Worm (Caenorhabditis elegans) whole organism, L4 larva: Measurements from ENCODE around the gene nspc-18.
A peak's percentile ranks its signal among the peaks of the same experiment; 100 is the strongest.

ENCODE experiments used
- D1046.2 ChIP-seq: fragments of 200-800 bp; sonication (Bioruptor generic); IDR thresholded peaks from 2 replicates; pipeline ENCODE4 v1.3.6; 2022; ENCODE audit warnings: missing genetic modification characterization, missing compliant biosample characterization
- F10B5.3 ChIP-seq: sonication (generic microtip); optimal IDR thresholded peaks from 2 replicates; lab custom pipeline; 2016; ENCODE audit warnings: mild to moderate bottlenecking, missing genetic modification characterization, missing compliant biosample characterization
- F26F4.8 ChIP-seq: fragments of 200-800 bp; sonication (Bioruptor generic); conservative IDR thresholded peaks from 2 replicates; pipeline ENCODE4 v1.3.6; 2022; ENCODE audit warnings: missing genetic modification characterization, missing compliant biosample characterization
- F37D6.2 ChIP-seq: sonication (generic microtip); optimal IDR thresholded peaks from 2 replicates; lab custom pipeline; 2016; ENCODE audit warnings: mild to moderate bottlenecking, missing genetic modification characterization, missing compliant biosample characterization
- F49E8.2 ChIP-seq: sonication (generic microtip); optimal IDR thresholded peaks from 2 replicates; lab custom pipeline; 2016; ENCODE audit warnings: missing compliant biosample characterization, mild to moderate bottlenecking, missing genetic modification characterization, borderline replicate concordance
- Y105C5A.15 ChIP-seq: fragments of 200-800 bp; sonication (Bioruptor generic); IDR thresholded peaks from 2 replicates; pipeline ENCODE4 v1.3.6; 2022; ENCODE audit warnings: missing genetic modification characterization, missing compliant biosample characterization
- Y75B8A.6 ChIP-seq: fragments of 200-800 bp; sonication (Bioruptor generic); IDR thresholded peaks from 2 replicates; pipeline ENCODE4 v1.3.6; 2022; ENCODE audit warnings: missing genetic modification reagents, missing genetic modification characterization, missing compliant biosample characterization
- ZK337.2 ChIP-seq: fragments of 200-800 bp; sonication (Bioruptor generic); IDR thresholded peaks from 2 replicates; pipeline ENCODE4 v1.3.6; 2022; ENCODE audit warnings: missing genetic modification reagents, missing genetic modification characterization, missing compliant biosample characterization
- ZK546.5 ChIP-seq, 2 experiments: sonication (generic microtip); optimal IDR thresholded peaks; 2 replicates each; lab custom pipeline; 2017; ENCODE audit warnings: missing biosample characterization in 2 of 2, missing genetic modification characterization in 2 of 2
- arid-1 ChIP-seq: fragments of 200-800 bp; sonication (Bioruptor generic); conservative IDR thresholded peaks from 2 replicates; pipeline ENCODE4 v1.3.6; 2022; ENCODE audit warnings: missing genetic modification reagents, missing genetic modification characterization, missing compliant biosample characterization
- attf-4 ChIP-seq: sonication (generic microtip); optimal IDR thresholded peaks from 3 replicates; lab custom pipeline; 2017; ENCODE audit warnings: missing biosample characterization, missing genetic modification characterization
- ceh-20 ChIP-seq: fragments of 200-800 bp; sonication (Bioruptor generic); IDR thresholded peaks from 2 replicates; pipeline ENCODE4 v1.3.6; 2022; ENCODE audit warnings: missing genetic modification reagents, missing genetic modification characterization, missing compliant biosample characterization
- ceh-32 ChIP-seq: sonication (generic microtip); optimal IDR thresholded peaks from 2 replicates; lab custom pipeline; 2016; ENCODE audit warnings: mild to moderate bottlenecking, missing genetic modification characterization, missing compliant biosample characterization; ENCODE audit not compliant: poor library complexity
- ceh-44 ChIP-seq: fragments of 200-800 bp; sonication (Bioruptor generic); IDR thresholded peaks from 2 replicates; pipeline ENCODE4 v1.3.6; 2022; ENCODE audit warnings: missing genetic modification reagents, missing genetic modification characterization, missing compliant biosample characterization
- ces-1 ChIP-seq: fragments of 150-350 bp; sonication (generic microtip); optimal IDR thresholded peaks from 4 replicates; lab custom pipeline; 2014; ENCODE audit warnings: missing biosample characterization, missing genetic modification reagents, missing genetic modification characterization
- daf-16 ChIP-seq, 3 experiments: sonication (generic microtip); optimal IDR thresholded peaks; 2 replicates each; lab custom pipeline; 2016 to 2017; ENCODE audit warnings: missing genetic modification characterization in 3 of 3, missing genetic modification reagents in 3 of 3, mild to moderate bottlenecking in 2 of 3, missing compliant biosample characterization in 2 of 3, missing biosample characterization in 1 of 3, moderate library complexity in 1 of 3
- dmd-8 ChIP-seq: fragments of 200-800 bp; sonication (Bioruptor generic); IDR thresholded peaks from 2 replicates; pipeline ENCODE4 v1.3.6; 2022; ENCODE audit warnings: missing genetic modification characterization, missing compliant biosample characterization
- duxl-1 ChIP-seq: sonication (generic microtip); optimal IDR thresholded peaks from 2 replicates; lab custom pipeline; 2016; ENCODE audit warnings: mild to moderate bottlenecking, missing genetic modification characterization, moderate library complexity, missing compliant biosample characterization; ENCODE audit not compliant: poor library complexity
- dve-1 ChIP-seq: sonication (generic microtip); optimal IDR thresholded peaks from 2 replicates; lab custom pipeline; 2017; ENCODE audit warnings: antibody characterized with exemption, mild to moderate bottlenecking, missing genetic modification characterization, missing compliant biosample characterization; ENCODE audit not compliant: insufficient read depth
- egl-27 ChIP-seq: sonication (generic microtip); optimal IDR thresholded peaks from 3 replicates; lab custom pipeline; 2017; ENCODE audit warnings: missing biosample characterization, missing genetic modification reagents, missing genetic modification characterization
- egl-43 ChIP-seq: fragments of 200-800 bp; sonication (Bioruptor generic); IDR thresholded peaks from 2 replicates; pipeline ENCODE4 v1.3.6; 2022; ENCODE audit warnings: missing genetic modification reagents, missing genetic modification characterization, missing compliant biosample characterization
- fos-1 ChIP-seq: fragments of 150-350 bp; optimal IDR thresholded peaks from 2 replicates; lab custom pipeline; 2014; ENCODE audit warnings: missing biosample characterization, missing genetic modification characterization
- gei-8 ChIP-seq: fragments of 200-800 bp; sonication (Bioruptor generic); optimal IDR thresholded peaks from 2 replicates; lab custom pipeline; 2018; ENCODE audit warnings: mild to moderate bottlenecking, missing genetic modification characterization, missing compliant biosample characterization
- hlh-30 ChIP-seq: sonication (generic microtip); optimal IDR thresholded peaks from 2 replicates; lab custom pipeline; 2017; ENCODE audit warnings: antibody characterized with exemption, mild to moderate bottlenecking, missing genetic modification characterization, missing compliant biosample characterization; ENCODE audit not compliant: insufficient read depth
- hmg-1.1 ChIP-seq: fragments of 200-800 bp; sonication (Bioruptor generic); IDR thresholded peaks from 2 replicates; pipeline ENCODE4 v1.3.6; 2022; ENCODE audit warnings: missing genetic modification reagents, missing genetic modification characterization, missing compliant biosample characterization
- lin-1 ChIP-seq: fragments of 200-800 bp; sonication (Bioruptor generic); IDR thresholded peaks from 2 replicates; pipeline ENCODE4 v1.3.6; 2022; ENCODE audit warnings: missing genetic modification reagents, missing genetic modification characterization, missing compliant biosample characterization
- lin-13 ChIP-seq: fragments of 150-350 bp; optimal IDR thresholded peaks from 2 replicates; lab custom pipeline; 2014; ENCODE audit warnings: missing biosample characterization, missing genetic modification reagents, missing genetic modification characterization
- lin-15B ChIP-seq: fragments of 150-350 bp; sonication (generic microtip); optimal IDR thresholded peaks from 3 replicates; lab custom pipeline; 2014; ENCODE audit warnings: missing biosample characterization, missing genetic modification characterization
- lin-38 ChIP-seq: fragments of 200-800 bp; sonication (Bioruptor generic); IDR thresholded peaks from 2 replicates; pipeline ENCODE4 v1.3.6; 2022; ENCODE audit warnings: missing genetic modification reagents, missing genetic modification characterization, missing compliant biosample characterization
- lin-39 ChIP-seq: fragments of 150-350 bp; optimal IDR thresholded peaks from 2 replicates; lab custom pipeline; 2014; ENCODE audit warnings: missing biosample characterization, missing genetic modification reagents, missing genetic modification characterization
- lsy-2 ChIP-seq, 2 experiments: fragments of 150-350 bp in 1 of 2; sonication (generic microtip) in 1 of 2; optimal IDR thresholded peaks; 2 replicates each; lab custom pipeline; 2014 to 2017; ENCODE audit warnings: missing biosample characterization in 2 of 2, missing genetic modification characterization in 2 of 2
- madf-5 ChIP-seq, 2 experiments: fragments of 200-800 bp; sonication (Bioruptor generic); IDR thresholded peaks; 2 replicates each; pipeline ENCODE4 v1.3.6; 2022; ENCODE audit warnings: missing compliant biosample characterization in 2 of 2, missing genetic modification characterization in 2 of 2
- mdl-1 ChIP-seq, 2 experiments: fragments of 150-350 bp in 1 of 2; sonication (generic microtip) in 1 of 2; optimal IDR thresholded peaks; 2 replicates each; lab custom pipeline; 2014 to 2017; ENCODE audit warnings: missing biosample characterization in 2 of 2, missing genetic modification characterization in 2 of 2
- mep-1 ChIP-seq: fragments of 150-350 bp; sonication (generic microtip); optimal IDR thresholded peaks from 3 replicates; lab custom pipeline; 2014; ENCODE audit warnings: missing biosample characterization, missing genetic modification characterization
- mxl-2 ChIP-seq: fragments of 200-800 bp; sonication (Bioruptor generic); conservative IDR thresholded peaks from 2 replicates; pipeline ENCODE4 v1.3.6; 2022; ENCODE audit warnings: missing genetic modification reagents, missing genetic modification characterization, missing compliant biosample characterization
- nhr-10 ChIP-seq: fragments of 150-350 bp; optimal IDR thresholded peaks from 2 replicates; lab custom pipeline; 2014; ENCODE audit warnings: missing biosample characterization, missing genetic modification characterization
- nhr-102 ChIP-seq: sonication (generic microtip); optimal IDR thresholded peaks from 2 replicates; lab custom pipeline; 2016; ENCODE audit warnings: mild to moderate bottlenecking, missing genetic modification characterization, moderate library complexity, missing compliant biosample characterization
- nhr-48 ChIP-seq: sonication (generic microtip); optimal IDR thresholded peaks from 2 replicates; lab custom pipeline; 2016; ENCODE audit warnings: mild to moderate bottlenecking, missing genetic modification characterization, missing compliant biosample characterization
- nhr-77 ChIP-seq: fragments of 150-350 bp; optimal IDR thresholded peaks from 2 replicates; lab custom pipeline; 2014; ENCODE audit warnings: missing biosample characterization, missing genetic modification characterization
- rbr-2 ChIP-seq: sonication (generic microtip); optimal IDR thresholded peaks from 2 replicates; lab custom pipeline; 2016; ENCODE audit warnings: missing genotype, missing genetic modification characterization, missing compliant biosample characterization
- set-16 ChIP-seq: fragments of 200-800 bp; sonication (Bioruptor generic); IDR thresholded peaks from 2 replicates; pipeline ENCODE4 v1.3.6; 2022; ENCODE audit warnings: missing genetic modification reagents, missing genetic modification characterization, missing compliant biosample characterization
- snpc-4 ChIP-seq: fragments of 150-350 bp; optimal IDR thresholded peaks from 2 replicates; lab custom pipeline; 2014; ENCODE audit warnings: missing biosample characterization, missing genetic modification characterization
- tag-97 ChIP-seq: fragments of 200-800 bp; sonication (Bioruptor generic); IDR thresholded peaks from 2 replicates; pipeline ENCODE4 v1.3.6; 2022; ENCODE audit warnings: missing genetic modification characterization, missing compliant biosample characterization
- tra-1 ChIP-seq: fragments of 200-800 bp; sonication (Bioruptor generic); IDR thresholded peaks from 2 replicates; pipeline ENCODE4 v1.3.6; 2022; ENCODE audit warnings: missing genetic modification reagents, missing genetic modification characterization, missing compliant biosample characterization
- unc-39 ChIP-seq: sonication (generic microtip); optimal IDR thresholded peaks from 2 replicates; lab custom pipeline; 2017; ENCODE audit warnings: missing biosample characterization, missing genetic modification characterization
- unc-62 ChIP-seq, 3 experiments: fragments of 150-350 bp in 1 of 3; sonication (generic microtip); optimal IDR thresholded peaks in 2 of 3; peaks in 1 of 3; 1 replicate in 1 of 3; 2 replicates in 2 of 3; lab custom pipeline; 2014 to 2017; ENCODE audit warnings: missing biosample characterization in 3 of 3, missing genetic modification characterization in 3 of 3, missing genetic modification reagents in 3 of 3, missing genotype in 1 of 3
- zag-1 ChIP-seq: fragments of 150-350 bp; optimal IDR thresholded peaks from 2 replicates; lab custom pipeline; 2014; ENCODE audit warnings: missing biosample characterization, missing genetic modification characterization
- zfp-3 ChIP-seq: fragments of 200-800 bp; sonication (Bioruptor generic); conservative IDR thresholded peaks from 2 replicates; pipeline ENCODE4 v1.3.6; 2022; ENCODE audit warnings: missing genetic modification reagents, missing genetic modification characterization, missing compliant biosample characterization

Gene nspc-18

DNA sequence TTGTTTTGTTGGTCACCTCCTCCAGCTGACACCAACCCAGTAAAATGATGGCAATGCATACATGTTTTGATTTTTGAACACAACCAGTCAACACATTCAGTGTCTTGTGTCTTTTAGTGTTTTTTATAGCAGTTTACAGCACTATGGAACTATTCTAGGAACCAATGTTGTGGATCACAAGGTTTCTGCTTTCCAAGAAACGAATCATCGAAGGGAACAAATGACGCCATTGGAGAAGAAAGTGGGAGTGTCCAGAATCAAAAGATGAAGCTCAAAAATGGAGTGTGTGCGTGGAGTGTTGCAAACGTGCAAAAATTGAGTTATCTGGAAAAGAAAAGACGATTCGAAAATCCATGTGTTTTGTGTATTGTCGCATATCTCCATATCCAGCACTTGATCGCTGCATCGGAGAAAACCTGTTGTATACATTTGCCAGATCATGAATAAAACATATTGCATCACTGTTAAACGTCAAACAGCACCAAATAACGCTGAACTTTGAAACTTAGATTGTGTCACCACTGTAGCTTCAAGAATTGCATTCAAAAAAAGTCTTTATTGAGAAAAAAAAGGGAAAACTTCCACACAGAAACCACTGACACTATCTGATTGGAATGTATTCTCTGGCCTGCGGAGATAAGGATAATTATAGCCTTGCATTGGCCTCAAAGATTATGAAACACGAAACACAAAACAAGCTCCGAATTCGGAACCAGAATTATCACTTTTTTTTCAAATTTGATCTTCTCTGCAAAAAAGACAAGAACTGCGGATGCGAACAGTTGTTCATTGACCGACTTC is 35.0 kb upstream of the nspc-18 start:
- peak; percentile 66; the same call in 1 of the 2 replicates for TF ChIP-seq egl-43
- no peak for TF ChIP-seq F26F4.8
- TF ChIP-seq nhr-77: peak; percentile 61
- no peak for TF ChIP-seq D1046.2 (GFP tag; lab: Robert Waterston, UW)
- peak in 1 of 2 experiments; percentile 77 for TF ChIP-seq lsy-2 (tag; optimal IDR thresholded peaks at IDR 0.05; lab: Kevin White, UChicago)
- TF ChIP-seq snpc-4 (tag; lab: Kevin White, UChicago): no peak
- TF ChIP-seq Y75B8A.6 (GFP tag; lab: Robert Waterston, UW): no peak
- TF ChIP-seq nhr-48 (tag; lab: Kevin White, UChicago): peak; percentile 90
- no peak for TF ChIP-seq zfp-3 (GFP tag; lab: Robert Waterston, UW)
- peak; percentile 78 for TF ChIP-seq hlh-30 (tag; lab: Kevin White, UChicago)
- TF ChIP-seq lin-38 (GFP tag; lab: Robert Waterston, UW): no peak
- TF ChIP-seq mxl-2 (GFP tag; lab: Robert Waterston, UW): peak; percentile 36; the same call in 1 of the 2 replicates
- TF ChIP-seq tra-1 (GFP tag; lab: Robert Waterston, UW): 0 out of 2 replicates have a peak, but pooled peaks have one; percentile 52
- TF ChIP-seq unc-62 (GFP tag; optimal IDR thresholded peaks at IDR 0.05 in 1 of 2; lab: Kevin White, UChicago): peak in 1 of 2 experiments; percentile 23
- no peak for TF ChIP-seq unc-62 (tag; optimal IDR thresholded peaks at IDR 0.05; lab: Kevin White, UChicago)
- TF ChIP-seq rbr-2 (tag; lab: Kevin White, UChicago): no peak
- no peak for TF ChIP-seq duxl-1 (tag; lab: Kevin White, UChicago)
- no peak for TF ChIP-seq arid-1
- TF ChIP-seq F10B5.3 (tag; lab: Kevin White, UChicago): no peak
- TF ChIP-seq ZK337.2: no peak
- no peak for TF ChIP-seq ceh-32 (tag; lab: Kevin White, UChicago)
- no peak for TF ChIP-seq hmg-1.1 (GFP tag; lab: Robert Waterston, UW)
- no peak for TF ChIP-seq fos-1 (tag; lab: Kevin White, UChicago)
- TF ChIP-seq tag-97 (GFP tag; lab: Robert Waterston, UW): no peak
- TF ChIP-seq lin-1 (GFP tag; lab: Robert Waterston, UW): no peak
- no peak for TF ChIP-seq lin-39 (tag; lab: Kevin White, UChicago)
- TF ChIP-seq attf-4 (tag; lab: Kevin White, UChicago): no peak
- TF ChIP-seq lin-13 (GFP tag; lab: Kevin White, UChicago): peak; percentile 58
- TF ChIP-seq gei-8 (GFP tag; lab: Kevin White, UChicago): no peak
- TF ChIP-seq nhr-10 (tag; lab: Kevin White, UChicago): no peak
- no peak for TF ChIP-seq unc-39 (tag; lab: Kevin White, UChicago)
- no peak for TF ChIP-seq set-16 (GFP tag; lab: Robert Waterston, UW)
- peak in 1 of 2 experiments; percentile 30 for TF ChIP-seq mdl-1 (tag; optimal IDR thresholded peaks at IDR 0.05; lab: Kevin White, UChicago)
- TF ChIP-seq Y105C5A.15 (GFP tag; lab: Robert Waterston, UW): no peak
- no peak for TF ChIP-seq nhr-102
- TF ChIP-seq F37D6.2 (tag; lab: Kevin White, UChicago): peak; percentile 77
- TF ChIP-seq dve-1 (tag; lab: Kevin White, UChicago): peak; percentile 54
- no peak for TF ChIP-seq ceh-44 (GFP tag; lab: Robert Waterston, UW)
- TF ChIP-seq lin-15B (tag; lab: Kevin White, UChicago): no peak
- no peak for TF ChIP-seq madf-5 (GFP tag; IDR thresholded peaks at IDR 0.05; lab: Robert Waterston, UW)
- TF ChIP-seq F49E8.2 (tag; lab: Kevin White, UChicago): no peak
- TF ChIP-seq ces-1: no peak
- no peak for TF ChIP-seq zag-1 (tag; lab: Kevin White, UChicago)
- peak; percentile 25 for TF ChIP-seq mep-1 (tag; lab: Kevin White, UChicago)
- peak; percentile 43; the same call in 1 of the 2 replicates for TF ChIP-seq ceh-20 (GFP tag; lab: Robert Waterston, UW)
- no peak for TF ChIP-seq dmd-8 (GFP tag; lab: Robert Waterston, UW)
- TF ChIP-seq daf-16 (GFP tag; optimal IDR thresholded peaks at IDR 0.05; lab: Kevin White, UChicago): peak in 1 of 2 experiments; percentile 36
- peak; percentile 28 for TF ChIP-seq daf-16 (tag; optimal IDR thresholded peaks at IDR 0.05; lab: Kevin White, UChicago)
- TF ChIP-seq egl-27 (tag; lab: Kevin White, UChicago): no peak
- no peak for TF ChIP-seq ZK546.5 (tag; optimal IDR thresholded peaks at IDR 0.05; lab: Kevin White, UChicago)
